Worm (Caenorhabditis elegans): ENCODE measurements around the gene pbo-1.
"Not testable (repeated sequence)": the region's sequence is repeated elsewhere in the genome, so short reads cannot be mapped to it uniquely, and the experiment has no call there.

pbo-1 gene

DNA sequence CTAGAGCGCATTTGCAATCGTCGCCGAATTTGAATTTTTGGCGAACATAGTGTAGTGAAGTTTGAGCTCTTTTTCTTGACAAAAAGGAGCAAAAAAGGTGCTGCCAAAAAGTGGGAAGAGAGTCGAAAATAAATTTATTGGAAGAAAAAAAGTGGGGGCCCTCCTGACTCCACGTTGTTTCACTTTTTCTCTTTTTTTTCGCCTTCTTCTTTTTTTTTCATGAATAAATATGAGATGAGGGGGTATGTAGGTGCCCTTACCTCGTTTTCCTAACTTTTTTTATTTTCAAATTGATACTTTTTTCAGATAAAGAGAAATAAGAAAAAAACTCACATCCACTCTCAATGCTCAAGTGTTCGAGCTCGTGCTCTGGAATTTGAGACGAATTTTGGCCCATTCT lies at the start of gene pbo-1, which contains the start of the genes Y71H2AL.2 and Y71H2AL.4:
TSS of gene pbo-1 (minus strand) at position 400 of the 400 bp plus-strand sequence.
TSS of gene Y71H2AL.2 (plus strand) at position 301 of the 400 bp plus-strand sequence.
TSS of gene Y71H2AL.4 (plus strand) at position 345 of the 400 bp plus-strand sequence.
- TF ChIP-seq cog-1 (tag; optimal IDR thresholded peaks at IDR 0.05) (no peak), klf-2 (GFP tag; conservative IDR thresholded peaks at IDR 0.05) (no peak), ref-1 (GFP tag; conservative IDR thresholded peaks at IDR 0.05) (no peak), ztf-23 (GFP tag; IDR thresholded peaks at IDR 0.05) (no peak), tab-1 (GFP tag; IDR thresholded peaks at IDR 0.05) (no peak), ztf-29 (GFP tag; IDR thresholded peaks at IDR 0.05) (no peak), med-1 (GFP tag; optimal IDR thresholded peaks at IDR 0.05; ENCODE audit: insufficient read depth) (no peak), flt-1 (GFP tag; IDR thresholded peaks at IDR 0.05) (no peak), T22C8.4 (GFP tag; IDR thresholded peaks at IDR 0.05) (no peak)

- TF ChIP-seq ztf-29 (GFP tag; IDR thresholded peaks at IDR 0.05), result no peak
- no peak for TF ChIP-seq flt-1 (GFP tag; IDR thresholded peaks at IDR 0.05)
- TF ChIP-seq ref-1 (GFP tag; conservative IDR thresholded peaks at IDR 0.05), result no peak
- no peak for TF ChIP-seq ztf-23 (GFP tag; IDR thresholded peaks at IDR 0.05)
- no peak for TF ChIP-seq cog-1 (tag; optimal IDR thresholded peaks at IDR 0.05)
- no peak for TF ChIP-seq T22C8.4 (GFP tag; IDR thresholded peaks at IDR 0.05)
- no peak for TF ChIP-seq klf-2 (GFP tag; conservative IDR thresholded peaks at IDR 0.05)
- TF ChIP-seq tab-1 (GFP tag; IDR thresholded peaks at IDR 0.05), result no peak
- TF ChIP-seq med-1 (GFP tag; optimal IDR thresholded peaks at IDR 0.05; ENCODE audit: insufficient read depth), result no peak
Measured at ce11 chrIII:2733606-2734183, 47.4 kb upstream of the pbo-1 start, which contains the start of gene Y71H2AM.12. Y71H2AM.12 (minus strand) TSS chrIII:2734091.

DNA sequence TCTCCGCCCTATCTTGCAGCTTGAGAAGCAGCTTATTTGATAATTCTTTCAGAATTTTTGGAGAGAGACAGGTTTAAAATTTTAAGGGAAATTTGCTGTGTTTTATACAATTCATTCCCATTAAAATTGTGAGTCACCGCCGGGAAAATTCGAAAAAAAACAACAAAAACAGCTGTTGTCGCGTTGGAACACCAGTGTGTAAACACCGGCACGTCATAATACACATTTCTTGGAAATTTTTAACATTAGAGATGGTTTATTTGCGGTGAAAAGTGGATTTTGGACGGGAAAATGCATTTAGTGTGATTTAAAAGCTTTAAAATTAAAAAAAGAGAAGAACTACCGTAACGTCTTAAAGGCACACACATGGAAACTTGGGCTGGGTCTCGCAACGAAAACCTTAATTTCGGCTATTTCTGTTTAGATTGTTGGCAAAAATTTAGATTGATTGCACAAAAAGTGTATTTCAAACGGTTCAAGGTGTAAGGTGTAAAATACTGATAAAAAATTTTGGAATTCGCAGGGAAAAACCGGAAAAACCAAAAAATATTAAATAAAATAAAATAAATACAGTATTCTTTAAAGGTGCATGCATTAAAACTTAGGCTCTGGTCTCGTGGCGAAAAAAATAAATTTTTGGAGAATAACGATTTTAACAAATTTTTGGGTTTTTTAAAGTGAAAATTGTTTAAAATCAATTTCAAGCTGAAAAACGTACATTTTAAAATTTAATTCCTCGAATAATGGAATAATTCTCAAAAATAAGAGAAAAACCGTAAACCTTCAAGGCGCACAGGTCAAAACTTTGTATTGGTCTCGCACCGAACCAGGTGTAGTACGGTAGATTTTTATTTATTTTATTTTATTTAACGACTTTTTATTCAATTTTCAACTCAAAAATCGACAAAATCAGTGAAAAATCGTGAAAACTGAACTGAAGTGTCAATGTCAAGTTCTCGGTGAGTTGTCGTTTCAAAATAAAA lies 39.2 kb upstream of the pbo-1 start, which contains the start of gene cosa-1:
TSS of gene cosa-1 (plus strand) at position 896 of the 983 bp plus-strand sequence.
- TF ChIP-seq flt-1 (GFP tag; IDR thresholded peaks at IDR 0.05), result no peak
- TF ChIP-seq cog-1 (tag; optimal IDR thresholded peaks at IDR 0.05), result no peak
- TF ChIP-seq T22C8.4 (GFP tag; IDR thresholded peaks at IDR 0.05), result no peak
- no peak for TF ChIP-seq ztf-23 (GFP tag; IDR thresholded peaks at IDR 0.05)
- no peak for TF ChIP-seq ref-1 (GFP tag; conservative IDR thresholded peaks at IDR 0.05)
- TF ChIP-seq tab-1 (GFP tag; IDR thresholded peaks at IDR 0.05), result no peak
- no peak for TF ChIP-seq klf-2 (GFP tag; conservative IDR thresholded peaks at IDR 0.05)
- TF ChIP-seq ztf-29 (GFP tag; IDR thresholded peaks at IDR 0.05), result no peak
- TF ChIP-seq med-1 (GFP tag; optimal IDR thresholded peaks at IDR 0.05; ENCODE audit: insufficient read depth), result no peak

ce11 chrIII:2724992-2725220 lies 38.6 kb upstream of the pbo-1 start, which contains the start of gene Y71H2AM.11:
Y71H2AM.11 (minus strand) TSS chrIII:2725092.
- TF ChIP-seq med-1 (GFP tag; optimal IDR thresholded peaks at IDR 0.05; ENCODE audit: insufficient read depth) (no peak), T22C8.4 (GFP tag; IDR thresholded peaks at IDR 0.05) (no peak), klf-2 (GFP tag; conservative IDR thresholded peaks at IDR 0.05) (no peak), ztf-23 (GFP tag; IDR thresholded peaks at IDR 0.05) (no peak), tab-1 (GFP tag; IDR thresholded peaks at IDR 0.05) (no peak), flt-1 (GFP tag; IDR thresholded peaks at IDR 0.05) (no peak), cog-1 (tag; optimal IDR thresholded peaks at IDR 0.05) (no peak), ztf-29 (GFP tag; IDR thresholded peaks at IDR 0.05) (no peak), ref-1 (GFP tag; conservative IDR thresholded peaks at IDR 0.05) (no peak)

DNA sequence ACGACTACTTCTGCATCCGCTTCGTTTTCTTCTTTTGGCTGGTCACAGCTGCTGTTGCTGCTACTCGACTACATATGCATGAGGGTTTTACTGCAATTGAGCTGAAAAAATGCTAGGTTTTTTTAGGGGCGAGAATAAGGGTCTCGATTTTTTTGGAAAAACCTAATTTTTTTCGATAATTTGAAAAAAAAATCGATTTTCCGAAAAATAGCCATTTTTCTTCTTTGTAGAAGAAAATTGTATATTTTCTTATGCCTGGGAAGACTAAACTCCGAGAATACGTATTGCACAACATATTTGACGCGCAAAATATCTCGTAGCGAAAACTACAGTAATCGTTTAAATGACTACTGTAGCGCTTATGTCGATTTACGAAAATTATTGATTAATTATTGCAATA lies 30.3 kb upstream of the pbo-1 start, which contains the start of gene tmem-132:
TSS of gene tmem-132 (minus strand) at position 101 of the 400 bp plus-strand sequence.
- TF ChIP-seq T22C8.4 (GFP tag; IDR thresholded peaks at IDR 0.05) (no peak), ztf-23 (GFP tag; IDR thresholded peaks at IDR 0.05) (no peak), klf-2 (GFP tag; conservative IDR thresholded peaks at IDR 0.05) (no peak), ref-1 (GFP tag; conservative IDR thresholded peaks at IDR 0.05) (no peak), ztf-29 (GFP tag; IDR thresholded peaks at IDR 0.05) (no peak), tab-1 (GFP tag; IDR thresholded peaks at IDR 0.05) (no peak), med-1 (GFP tag; optimal IDR thresholded peaks at IDR 0.05; ENCODE audit: insufficient read depth) (no peak), cog-1 (tag; optimal IDR thresholded peaks at IDR 0.05) (no peak), flt-1 (GFP tag; IDR thresholded peaks at IDR 0.05) (no peak)

DNA sequence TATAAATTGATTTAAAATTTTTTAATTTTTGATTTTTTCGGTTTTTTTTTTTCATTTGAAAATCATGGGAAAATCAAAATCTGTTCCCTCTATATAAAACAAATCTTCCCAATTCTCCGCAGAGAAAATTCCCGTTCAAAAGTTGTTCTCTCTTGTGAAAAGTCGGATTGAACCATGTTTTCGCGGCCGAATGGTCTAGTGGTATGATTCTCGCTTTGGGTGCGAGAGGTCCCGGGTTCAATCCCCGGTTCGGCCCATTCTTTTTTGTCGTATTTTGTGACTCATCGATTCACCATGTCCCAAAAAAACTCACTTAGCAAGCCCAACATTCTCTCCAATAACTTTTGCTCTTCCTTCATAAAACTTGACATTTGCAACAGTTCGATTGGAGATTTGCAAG lies 25.3 kb upstream of the pbo-1 start:
- no peak for TF ChIP-seq klf-2 (GFP tag; conservative IDR thresholded peaks at IDR 0.05)
- 0 out of 2 replicates have a peak, but pooled peaks have one; percentile 31 for TF ChIP-seq ztf-23 (GFP tag; IDR thresholded peaks at IDR 0.05)

DNA sequence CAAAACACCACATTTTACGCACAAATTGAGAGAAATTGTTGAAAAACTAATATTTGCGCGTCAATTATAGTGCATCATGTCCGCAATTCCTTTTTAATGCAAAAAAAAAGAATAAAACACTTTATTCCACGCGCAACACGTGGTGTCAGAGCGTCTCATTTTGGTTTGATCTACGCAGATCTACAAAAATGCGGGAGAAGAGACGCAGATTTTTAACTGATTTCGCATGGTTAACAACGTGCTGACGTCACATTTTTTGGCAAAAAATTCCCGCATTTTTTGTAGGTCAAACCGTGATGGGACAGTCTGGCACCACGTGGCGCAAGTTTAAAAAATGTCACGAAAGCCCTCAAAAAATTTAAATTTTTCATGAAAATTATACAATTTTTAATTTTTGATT lies 23.9 kb upstream of the pbo-1 start:
- TF ChIP-seq ztf-29 (GFP tag; IDR thresholded peaks at IDR 0.05) (no peak), ref-1 (GFP tag; conservative IDR thresholded peaks at IDR 0.05) (no peak), cog-1 (tag; optimal IDR thresholded peaks at IDR 0.05) (no peak), tab-1 (GFP tag; IDR thresholded peaks at IDR 0.05) (no peak), klf-2 (GFP tag; conservative IDR thresholded peaks at IDR 0.05) (no peak)

ce11 chrIII:2700637-2701036 lies 14.4 kb upstream of the pbo-1 start, which contains the start of gene set-27:
set-27 (plus strand) TSS chrIII:2700937.
- TF ChIP-seq ref-1 (GFP tag; conservative IDR thresholded peaks at IDR 0.05) (no peak), cog-1 (tag; optimal IDR thresholded peaks at IDR 0.05) (no peak), flt-1 (GFP tag; IDR thresholded peaks at IDR 0.05) (no peak), T22C8.4 (GFP tag; IDR thresholded peaks at IDR 0.05) (no peak), klf-2 (GFP tag; conservative IDR thresholded peaks at IDR 0.05) (no peak), ztf-29 (GFP tag; IDR thresholded peaks at IDR 0.05) (no peak), tab-1 (GFP tag; IDR thresholded peaks at IDR 0.05) (no peak), ztf-23 (GFP tag; IDR thresholded peaks at IDR 0.05) (no peak), med-1 (GFP tag; optimal IDR thresholded peaks at IDR 0.05; ENCODE audit: insufficient read depth) (no peak)

DNA sequence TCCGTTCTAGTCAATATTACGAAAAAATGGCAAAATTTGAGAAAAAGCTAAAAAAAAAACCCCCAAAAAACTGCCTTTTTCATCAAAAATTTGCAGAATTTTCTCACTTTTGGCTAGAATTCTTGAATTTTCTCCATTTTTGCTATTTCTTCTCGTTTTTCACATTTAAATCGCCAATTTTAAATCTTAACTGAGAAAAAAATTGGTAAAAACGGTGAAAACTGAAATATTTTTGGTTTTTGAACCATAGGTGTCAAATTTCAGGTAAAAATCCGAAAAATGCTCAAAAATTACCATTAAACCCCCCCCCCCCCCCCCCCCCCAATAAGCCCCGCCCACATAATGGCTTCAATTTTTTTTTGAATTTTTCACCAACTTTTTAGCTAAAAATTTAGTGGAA lies 13.1 kb upstream of the pbo-1 start, which contains the start of gene cox-6B:
TSS of gene cox-6B (plus strand) at position 301 of the 400 bp plus-strand sequence.
- not testable (repeated sequence) for TF ChIP-seq ref-1 (GFP tag; conservative IDR thresholded peaks at IDR 0.05); ztf-23 (GFP tag; IDR thresholded peaks at IDR 0.05); cog-1 (tag; optimal IDR thresholded peaks at IDR 0.05)

All from whole organism, midembryonic.